Worm (Caenorhabditis elegans) whole organism, young adult: ENCODE results near the gene cya-1.

ENCODE experiments used
- F22D6.2 ChIP-seq: sonication (generic microtip); optimal IDR thresholded peaks from 2 replicates; lab custom pipeline; 2016; ENCODE audit warnings: mild to moderate bottlenecking, missing genetic modification characterization, missing compliant biosample characterization
- F49E8.2 ChIP-seq: sonication (generic microtip); optimal IDR thresholded peaks from 3 replicates; lab custom pipeline; 2017; ENCODE audit warnings: missing genetic modification characterization, mild to moderate bottlenecking, missing compliant biosample characterization, antibody characterized with exemption, moderate library complexity; ENCODE audit not compliant: insufficient read depth
- F52B5.7 ChIP-seq: sonication (generic microtip); optimal IDR thresholded peaks from 2 replicates; lab custom pipeline; 2016; ENCODE audit warnings: mild to moderate bottlenecking, missing genetic modification characterization, missing compliant biosample characterization
- F57C9.4 ChIP-seq: sonication (generic microtip); optimal IDR thresholded peaks from 2 replicates; lab custom pipeline; 2017; ENCODE audit warnings: mild to moderate bottlenecking, missing genetic modification characterization, missing compliant biosample characterization
- K11D2.4 ChIP-seq: fragments of 200-800 bp; sonication (Bioruptor generic); IDR thresholded peaks from 2 replicates; pipeline ENCODE4 v1.3.6; 2022; ENCODE audit warnings: missing genetic modification reagents, missing genetic modification characterization, missing compliant biosample characterization
- T26A5.8 ChIP-seq: sonication (generic microtip); optimal IDR thresholded peaks from 2 replicates; lab custom pipeline; 2016; ENCODE audit warnings: missing genetic modification characterization, missing compliant biosample characterization
- Y56A3A.18 ChIP-seq: fragments of 200-800 bp; sonication (Bioruptor generic); IDR thresholded peaks from 2 replicates; pipeline ENCODE4 v1.3.6; 2022; ENCODE audit warnings: missing genetic modification reagents, missing genetic modification characterization, missing compliant biosample characterization
- akir-1 ChIP-seq: fragments of 200-800 bp; sonication (Bioruptor generic); optimal IDR thresholded peaks from 2 replicates; lab custom pipeline; 2018; ENCODE audit warnings: mild to moderate bottlenecking, missing genetic modification characterization, moderate library complexity, missing compliant biosample characterization
- aptf-3 ChIP-seq: fragments of 200-800 bp; sonication (Bioruptor generic); IDR thresholded peaks from 2 replicates; pipeline ENCODE4 v1.3.6; 2022; ENCODE audit warnings: missing genetic modification characterization, missing compliant biosample characterization
- attf-3 ChIP-seq: fragments of 200-800 bp; sonication (Bioruptor generic); conservative IDR thresholded peaks from 2 replicates; pipeline ENCODE4 v1.3.6; 2022; ENCODE audit warnings: missing genetic modification reagents, missing genetic modification characterization, missing compliant biosample characterization
- ceh-40 ChIP-seq: fragments of 200-800 bp; sonication (Bioruptor generic); IDR thresholded peaks from 2 replicates; pipeline ENCODE4 v1.3.6; 2022; ENCODE audit warnings: missing genetic modification characterization, missing compliant biosample characterization
- ceh-91 ChIP-seq: fragments of 200-800 bp; sonication (Bioruptor generic); IDR thresholded peaks from 2 replicates; pipeline ENCODE4 v1.3.6; 2022; ENCODE audit warnings: missing genetic modification reagents, missing genetic modification characterization, missing compliant biosample characterization
- die-1 ChIP-seq: sonication (generic microtip); optimal IDR thresholded peaks from 2 replicates; lab custom pipeline; 2016; ENCODE audit warnings: missing genotype, mild to moderate bottlenecking, missing genetic modification characterization, missing compliant biosample characterization
- egl-18 ChIP-seq: fragments of 200-800 bp; sonication (Bioruptor generic); IDR thresholded peaks from 2 replicates; pipeline ENCODE4 v1.3.6; 2022; ENCODE audit warnings: missing genetic modification reagents, missing genetic modification characterization, missing compliant biosample characterization
- egl-44 ChIP-seq: fragments of 200-800 bp; sonication (Bioruptor generic); IDR thresholded peaks from 2 replicates; pipeline ENCODE4 v1.3.6; 2022; ENCODE audit warnings: missing genetic modification reagents, missing genetic modification characterization, missing compliant biosample characterization
- hlh-12 ChIP-seq: sonication (generic microtip); optimal IDR thresholded peaks from 2 replicates; lab custom pipeline; 2016; ENCODE audit warnings: missing genetic modification characterization, missing compliant biosample characterization
- hmg-20 ChIP-seq: fragments of 200-800 bp; sonication (Bioruptor generic); IDR thresholded peaks from 2 replicates; pipeline ENCODE4 v1.3.6; 2022; ENCODE audit warnings: missing genetic modification reagents, missing genetic modification characterization, missing compliant biosample characterization
- lag-1 ChIP-seq: fragments of 200-800 bp; sonication (Bioruptor generic); IDR thresholded peaks from 2 replicates; pipeline ENCODE4 v1.3.6; 2022; ENCODE audit warnings: missing genetic modification reagents, missing genetic modification characterization, missing compliant biosample characterization
- let-607 ChIP-seq, 2 experiments: fragments of 200-800 bp in 1 of 2; sonication (Bioruptor generic) in 1 of 2; sonication (generic microtip) in 1 of 2; optimal IDR thresholded peaks; 2 replicates each; lab custom pipeline; 2016 to 2018; ENCODE audit warnings: mild to moderate bottlenecking in 2 of 2, missing compliant biosample characterization in 2 of 2, missing genetic modification characterization in 2 of 2, moderate library complexity in 2 of 2, missing genotype in 1 of 2
- lin-40 ChIP-seq: sonication (generic microtip); optimal IDR thresholded peaks from 2 replicates; lab custom pipeline; 2016; ENCODE audit warnings: missing genetic modification characterization, mild to moderate bottlenecking, missing compliant biosample characterization, missing genotype, missing genetic modification reagents
- lin-54 ChIP-seq: fragments of 200-800 bp; sonication (Bioruptor generic); optimal IDR thresholded peaks from 2 replicates; lab custom pipeline; 2018; ENCODE audit warnings: mild to moderate bottlenecking, missing genetic modification characterization, missing compliant biosample characterization
- lsy-27 ChIP-seq: sonication (generic microtip); optimal IDR thresholded peaks from 2 replicates; lab custom pipeline; 2017; ENCODE audit warnings: missing genetic modification characterization, mild to moderate bottlenecking, missing compliant biosample characterization, antibody characterized with exemption, missing genotype, borderline replicate concordance; ENCODE audit not compliant: insufficient read depth
- madf-10 ChIP-seq: sonication (generic microtip); optimal IDR thresholded peaks from 2 replicates; lab custom pipeline; 2016; ENCODE audit warnings: mild to moderate bottlenecking, missing genetic modification characterization, missing compliant biosample characterization
- mcd-1 ChIP-seq: fragments of 200-800 bp; sonication (Bioruptor generic); IDR thresholded peaks from 2 replicates; pipeline ENCODE4 v1.3.6; 2022; ENCODE audit warnings: missing genetic modification reagents, missing genetic modification characterization, missing compliant biosample characterization
- mes-4 ChIP-seq: sonication (generic microtip); optimal IDR thresholded peaks from 2 replicates; lab custom pipeline; 2016; ENCODE audit warnings: missing genotype, missing genetic modification characterization, missing compliant biosample characterization
- nfya-2 ChIP-seq: fragments of 200-800 bp; sonication (Bioruptor generic); IDR thresholded peaks from 2 replicates; pipeline ENCODE4 v1.3.6; 2022; ENCODE audit warnings: missing genetic modification reagents, missing genetic modification characterization, missing compliant biosample characterization
- nfyb-1 ChIP-seq: fragments of 200-800 bp; sonication (Bioruptor generic); IDR thresholded peaks from 2 replicates; pipeline ENCODE4 v1.3.6; 2022; ENCODE audit warnings: missing genetic modification reagents, missing genetic modification characterization, missing compliant biosample characterization
- nhr-179 ChIP-seq: sonication (generic microtip); optimal IDR thresholded peaks from 2 replicates; lab custom pipeline; 2016; ENCODE audit warnings: mild to moderate bottlenecking, missing genetic modification characterization, missing compliant biosample characterization
- nhr-90 ChIP-seq: sonication (generic microtip); optimal IDR thresholded peaks from 2 replicates; lab custom pipeline; 2016; ENCODE audit warnings: missing genotype, mild to moderate bottlenecking, missing genetic modification characterization, missing compliant biosample characterization
- pha-4 ChIP-seq: fragments of 150-350 bp; sonication (generic microtip); optimal IDR thresholded peaks from 2 replicates; lab custom pipeline; 2014; ENCODE audit warnings: missing biosample characterization, missing genetic modification reagents, missing genetic modification characterization
- tlf-1 ChIP-seq: fragments of 200-800 bp; sonication (Bioruptor generic); optimal IDR thresholded peaks from 2 replicates; lab custom pipeline; 2018; ENCODE audit warnings: mild to moderate bottlenecking, missing genetic modification characterization, missing compliant biosample characterization
- xnd-1 ChIP-seq: sonication (generic microtip); optimal IDR thresholded peaks from 2 replicates; lab custom pipeline; 2016; ENCODE audit warnings: missing genotype, missing genetic modification reagents, missing genetic modification characterization, missing compliant biosample characterization
- zfh-2 ChIP-seq: fragments of 200-800 bp; sonication (Bioruptor generic); conservative IDR thresholded peaks from 2 replicates; pipeline ENCODE4 v1.3.6; 2022; ENCODE audit warnings: missing genetic modification reagents, missing genetic modification characterization, missing compliant biosample characterization
- ztf-26 ChIP-seq: sonication (generic microtip); optimal IDR thresholded peaks from 2 replicates; lab custom pipeline; 2017; ENCODE audit warnings: missing genetic modification characterization, missing compliant biosample characterization
- ztf-3 ChIP-seq: fragments of 200-800 bp; sonication (Bioruptor generic); optimal IDR thresholded peaks from 2 replicates; lab custom pipeline; 2018; ENCODE audit warnings: mild to moderate bottlenecking, missing genetic modification characterization, missing compliant biosample characterization

cya-1 gene

DNA sequence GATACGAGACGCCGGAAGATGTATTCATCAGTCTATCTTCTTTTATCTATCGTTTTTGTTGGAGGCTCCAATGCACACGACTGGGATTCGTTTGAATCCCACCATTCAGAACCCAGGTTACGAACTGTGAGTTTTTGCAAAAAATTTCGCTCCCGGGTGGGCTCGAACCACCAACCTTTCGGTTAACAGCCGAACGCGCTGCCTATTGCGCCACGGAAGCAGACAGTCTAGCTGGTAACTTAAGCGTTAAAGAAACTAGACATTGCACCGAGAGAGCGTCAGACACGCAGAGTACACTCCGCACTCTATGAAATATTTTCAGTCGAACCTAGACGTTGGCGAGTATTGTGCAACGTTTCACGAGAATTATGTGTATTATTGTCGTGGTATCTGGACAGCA is 5.0 kb downstream of the cya-1 start (continued):
- TF ChIP-seq madf-10, result no peak
- TF ChIP-seq aptf-3, result no peak
- TF ChIP-seq lin-40 (tag; lab: Kevin White, UChicago), result no peak
- no peak for TF ChIP-seq zfh-2 (GFP tag; lab: Robert Waterston, UW)
- no peak for TF ChIP-seq mes-4 (tag; lab: Kevin White, UChicago)
- 0 out of 2 replicates have a peak, but pooled peaks have one; percentile 36 for TF ChIP-seq egl-18 (GFP tag; lab: Robert Waterston, UW)
- TF ChIP-seq F49E8.2, result peak; percentile 40
- TF ChIP-seq attf-3 (GFP tag; lab: Robert Waterston, UW), result peak; percentile 64
- TF ChIP-seq ceh-40 (GFP tag; lab: Robert Waterston, UW), result no peak
- TF ChIP-seq akir-1 (GFP tag; lab: Kevin White, UChicago), result no peak
- TF ChIP-seq xnd-1 (tag; lab: Kevin White, UChicago), result no peak
- no peak for TF ChIP-seq F57C9.4
- no peak for TF ChIP-seq pha-4
- peak; percentile 85 for TF ChIP-seq nfyb-1
- TF ChIP-seq nfya-2 (GFP tag; lab: Robert Waterston, UW), result no peak
- TF ChIP-seq mcd-1 (GFP tag; lab: Robert Waterston, UW), result peak; percentile 72
- TF ChIP-seq egl-44, result peak; percentile 88
- no peak for TF ChIP-seq T26A5.8 (tag; lab: Kevin White, UChicago)
- peak; percentile 77 for TF ChIP-seq lsy-27 (tag; lab: Kevin White, UChicago)
- TF ChIP-seq nhr-179, result no peak
- no peak for TF ChIP-seq K11D2.4
- peak; percentile 54 for TF ChIP-seq lin-54 (GFP tag; lab: Kevin White, UChicago)
- TF ChIP-seq hlh-12 (tag; lab: Kevin White, UChicago), result no peak
- TF ChIP-seq let-607 (tag; optimal IDR thresholded peaks at IDR 0.05; lab: Kevin White, UChicago), result no peak
- TF ChIP-seq ceh-91 (GFP tag; lab: Robert Waterston, UW), result peak; percentile 52
- TF ChIP-seq F52B5.7, result peak; percentile 74
- no peak for TF ChIP-seq ztf-3 (GFP tag; lab: Kevin White, UChicago)
- TF ChIP-seq lag-1, result no peak
- TF ChIP-seq nhr-90, result peak; percentile 83
- TF ChIP-seq die-1 (tag; lab: Kevin White, UChicago), result peak; percentile 86
- no peak for TF ChIP-seq F22D6.2

- TF ChIP-seq ztf-26 (tag; lab: Kevin White, UChicago) (no peak), tlf-1 (GFP tag; lab: Kevin White, UChicago) (no peak), hmg-20 (no peak), Y56A3A.18 (GFP tag; lab: Robert Waterston, UW) (no peak)
These were observed 5.4 kb downstream of the cya-1 start, which contains the start of gene dos-1 for ce11 chrIII:9103643-9104042. TSS of gene dos-1 (plus strand) at chrIII:9103943.

DNA sequence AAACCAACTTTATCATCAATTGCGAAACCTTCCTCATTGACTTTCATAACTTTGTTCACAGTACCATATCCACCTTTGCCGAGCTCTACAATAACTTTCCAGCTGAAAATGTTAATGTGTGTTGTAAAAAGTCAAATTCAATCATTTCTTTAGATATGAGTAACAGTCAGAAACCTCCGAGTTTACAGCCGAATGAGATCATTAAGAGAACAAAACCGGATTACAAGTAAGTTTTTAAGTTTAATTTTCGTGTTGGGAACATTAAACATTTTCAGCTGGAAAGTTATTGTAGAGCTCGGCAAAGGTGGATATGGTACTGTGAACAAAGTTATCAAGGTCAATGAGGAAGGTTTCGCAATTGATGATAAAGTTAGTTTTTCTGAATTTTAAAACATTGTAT is 7.9 kb downstream of the cya-1 start, which contains the start of gene ZK507.1:
TSS of gene ZK507.1 (minus strand) at position 101 of the 400 bp plus-strand sequence.
- no peak for TF ChIP-seq K11D2.4
- TF ChIP-seq, all 124 proteins: peak for 0
